Worm (Caenorhabditis elegans): Measurements from ENCODE around the gene R03E9.2.

- TF ChIP-seq ztf-29 (GFP tag; IDR thresholded peaks at IDR 0.05) (no peak), klf-2 (GFP tag; conservative IDR thresholded peaks at IDR 0.05) (no peak), ref-1 (GFP tag; conservative IDR thresholded peaks at IDR 0.05) (no peak), ztf-23 (GFP tag; IDR thresholded peaks at IDR 0.05) (no peak), flt-1 (GFP tag; IDR thresholded peaks at IDR 0.05) (no peak), med-1 (GFP tag; optimal IDR thresholded peaks at IDR 0.05; ENCODE audit: insufficient read depth) (no peak)
Observed at ce11 chrX:6739034-6740008, 6.2 kb upstream of the R03E9.2 start.
